Worm (Caenorhabditis elegans) whole organism, L3 larva: Measurements from ENCODE around the gene ugt-15.
"Not testable (repeated sequence)": the region's sequence is repeated elsewhere in the genome, so short reads cannot be mapped to it uniquely, and the experiment has no call there.

Experiments used
- elt-2 ChIP-seq: sonication (generic microtip); optimal IDR thresholded peaks from 2 replicates; lab custom pipeline; 2016; ENCODE audit warnings: missing genetic modification reagents, mild to moderate bottlenecking, missing genetic modification characterization, missing compliant biosample characterization
- fkh-2 ChIP-seq: fragments of 150-350 bp; optimal IDR thresholded peaks from 2 replicates; lab custom pipeline; 2014; ENCODE audit warnings: missing biosample characterization, missing genetic modification reagents, missing genetic modification characterization
- jun-1 ChIP-seq: fragments of 150-350 bp; optimal IDR thresholded peaks from 2 replicates; lab custom pipeline; 2014; ENCODE audit warnings: missing biosample characterization, missing genetic modification reagents, missing genetic modification characterization
- lsy-12 ChIP-seq: sonication (generic microtip); optimal IDR thresholded peaks from 2 replicates; lab custom pipeline; 2016; ENCODE audit warnings: mild to moderate bottlenecking, missing genetic modification characterization, missing compliant biosample characterization
- nhr-237 ChIP-seq: fragments of 150-350 bp; optimal IDR thresholded peaks from 2 replicates; lab custom pipeline; 2014; ENCODE audit warnings: missing biosample characterization, missing genetic modification characterization
- snpc-4 ChIP-seq: fragments of 150-350 bp; optimal IDR thresholded peaks from 2 replicates; lab custom pipeline; 2014; ENCODE audit warnings: missing biosample characterization, missing genetic modification characterization

ce11 chrV:12865615-12866014, 38.3 kb downstream of the ugt-15 start, which contains the start of gene T07F10.5:
- not testable (repeated sequence) for TF ChIP-seq fkh-2 (tag; lab: Kevin White, UChicago); nhr-237; lsy-12 (tag; lab: Kevin White, UChicago); elt-2 (tag; lab: Kevin White, UChicago); snpc-4 (tag; lab: Kevin White, UChicago); jun-1 (tag; lab: Kevin White, UChicago)
